Worm (Caenorhabditis elegans): ENCODE measurements around the gene edg-1.

Gene edg-1

DNA sequence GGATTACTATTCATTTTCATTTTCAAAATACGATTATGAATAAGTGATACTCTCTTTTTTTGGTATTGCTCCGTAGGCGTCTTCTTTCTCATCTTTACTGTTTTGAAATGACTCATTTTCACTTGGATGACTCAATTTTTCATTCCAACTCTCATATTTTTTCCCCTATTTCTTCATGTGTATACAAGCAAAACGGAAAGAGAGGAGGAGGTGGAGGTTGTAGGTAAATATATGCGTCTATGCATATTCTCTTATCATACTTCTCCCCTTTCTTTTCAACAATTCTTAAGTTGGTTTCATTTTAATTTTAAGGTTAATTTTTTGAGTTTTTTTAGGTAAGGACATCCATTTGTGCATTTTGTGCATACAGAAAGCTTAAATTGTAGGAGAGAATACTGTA is 34.5 kb upstream of the edg-1 start:
- peak; percentile 66 for TF ChIP-seq fos-1 (tag; optimal IDR thresholded peaks at IDR 0.05)
- TF ChIP-seq nhr-12 (tag; optimal IDR thresholded peaks at IDR 0.05), result no peak
- TF ChIP-seq nhr-23 (tag; optimal IDR thresholded peaks at IDR 0.05), result no peak
- TF ChIP-seq C34F6.9 (tag; optimal IDR thresholded peaks at IDR 0.05), result no peak

DNA sequence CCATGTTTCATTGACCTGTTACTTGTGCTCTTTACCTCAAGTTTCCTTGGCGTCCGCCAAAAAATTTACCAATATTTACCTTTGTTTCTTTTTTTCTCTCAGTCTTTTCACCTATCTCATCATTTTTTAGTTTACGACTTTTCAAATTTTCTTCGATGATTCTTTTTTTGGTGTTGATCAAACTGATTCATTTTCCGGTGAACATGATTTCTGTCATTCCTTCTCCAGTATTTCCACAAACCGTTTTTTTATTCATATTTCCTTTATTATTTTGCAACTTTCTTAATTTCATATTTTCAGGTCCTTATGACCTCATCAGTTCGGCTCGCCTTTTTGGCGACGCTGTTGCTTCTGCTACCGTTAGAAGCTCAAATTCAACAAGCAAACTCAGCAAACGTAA is 33.1 kb upstream of the edg-1 start, which contains the start of gene F54D1.6:
Gene F54D1.6, plus strand, starts transcription at position 301 of the 400 bp plus-strand sequence.
- TF ChIP-seq nhr-6 (tag; optimal IDR thresholded peaks at IDR 0.05), result no peak
- TF ChIP-seq fos-1 (tag; optimal IDR thresholded peaks at IDR 0.05), result no peak
- no peak for TF ChIP-seq egl-27 (tag; optimal IDR thresholded peaks at IDR 0.05)
- TF ChIP-seq sma-9 (GFP tag; optimal IDR thresholded peaks at IDR 0.05), result no peak
- TF ChIP-seq sma-9 (tag; optimal IDR thresholded peaks at IDR 0.05), result no peak

- TF ChIP-seq gmeb-1 (tag; optimal IDR thresholded peaks at IDR 0.05) (peak; percentile 45), crh-2 (tag; optimal IDR thresholded peaks at IDR 0.05) (peak; percentile 58), skn-1 (tag; optimal IDR thresholded peaks at IDR 0.05) (peak; percentile 23), ztf-11 (tag; optimal IDR thresholded peaks at IDR 0.05) (no peak), egl-27 (tag; optimal IDR thresholded peaks at IDR 0.05) (no peak), fos-1 (tag; optimal IDR thresholded peaks at IDR 0.05) (peak; percentile 98), sma-9 (GFP tag; optimal IDR thresholded peaks at IDR 0.05) (peak; percentile 20), sma-9 (tag; optimal IDR thresholded peaks at IDR 0.05) (no peak)
Measured at ce11 chrIV:11288965-11289364, 31.6 kb upstream of the edg-1 start.

ce11 chrIV:11296787-11297186 is 23.8 kb upstream of the edg-1 start, which contains the start of gene mttu-1:
Gene mttu-1 (minus strand): TSS chrIV:11296887.
- no peak for TF ChIP-seq nhr-129 (tag; optimal IDR thresholded peaks at IDR 0.05)
- TF ChIP-seq nhr-12 (tag; optimal IDR thresholded peaks at IDR 0.05), result no peak
- TF ChIP-seq sma-9 (GFP tag; optimal IDR thresholded peaks at IDR 0.05), result no peak
- TF ChIP-seq sma-9 (tag; optimal IDR thresholded peaks at IDR 0.05), result no peak
- no peak for TF ChIP-seq nhr-77 (tag; optimal IDR thresholded peaks at IDR 0.05)
- TF ChIP-seq unc-62 (GFP tag; optimal IDR thresholded peaks at IDR 0.05), result no peak
- no peak for TF ChIP-seq nhr-6 (tag; optimal IDR thresholded peaks at IDR 0.05)

DNA sequence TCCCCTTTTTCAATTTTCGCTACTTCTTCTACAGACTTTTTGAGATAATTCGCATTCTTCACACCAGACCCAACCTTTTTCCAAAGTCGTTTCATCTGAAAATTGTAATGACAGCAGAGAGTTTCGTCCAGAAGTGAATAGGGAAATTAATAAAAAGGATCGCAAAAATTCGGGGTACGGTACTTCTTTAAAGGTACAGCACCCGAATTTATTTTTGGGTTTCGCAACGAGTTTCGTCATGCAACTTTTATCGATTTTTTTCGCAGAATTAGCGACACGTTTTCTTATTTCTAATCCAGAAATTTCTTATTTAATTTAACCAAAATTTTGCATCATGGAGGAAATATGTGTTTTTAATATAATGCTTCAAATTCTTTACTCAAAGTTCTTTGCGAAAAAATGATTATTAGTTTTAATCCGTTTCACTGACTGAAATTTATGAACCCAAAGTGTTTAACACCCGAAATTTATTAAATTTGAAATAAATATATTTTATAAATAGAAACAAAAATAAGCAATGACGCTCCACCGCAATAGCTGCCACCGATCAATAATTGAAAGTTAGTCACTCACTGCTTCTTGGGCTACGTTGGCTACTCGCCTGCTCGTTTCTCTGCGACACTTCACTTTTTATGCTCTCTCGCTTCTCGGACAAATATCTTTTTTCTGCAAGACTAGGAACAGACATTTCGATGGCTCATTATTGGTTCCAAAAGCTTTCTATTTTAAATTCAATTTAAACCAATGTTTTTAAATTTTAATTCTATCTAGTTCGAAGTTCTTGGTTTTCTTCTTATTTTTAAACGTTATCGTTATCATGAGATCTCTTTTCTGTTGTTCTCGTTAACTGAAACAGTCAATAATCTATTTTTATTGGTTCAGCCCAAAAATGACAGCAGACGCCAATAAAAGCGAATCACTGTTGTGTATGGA is 22.2 kb upstream of the edg-1 start, which contains the start of the genes B0035.15 and dnj-1:
Gene B0035.15, minus strand, starts transcription at position 99 of the 933 bp plus-strand sequence.
Gene dnj-1, plus strand, starts transcription at position 883 of the 933 bp plus-strand sequence.
- TF ChIP-seq zag-1 (tag; optimal IDR thresholded peaks at IDR 0.05) (no peak), nhr-12 (tag; optimal IDR thresholded peaks at IDR 0.05) (no peak), nhr-129 (tag; optimal IDR thresholded peaks at IDR 0.05) (peak; percentile 8), elt-1 (tag; optimal IDR thresholded peaks at IDR 0.05) (no peak), nhr-25 (tag; optimal IDR thresholded peaks at IDR 0.05) (no peak), ceh-82 (tag; optimal IDR thresholded peaks at IDR 0.05) (no peak), fos-1 (tag; optimal IDR thresholded peaks at IDR 0.05) (peak; percentile 67), peb-1 (tag; optimal IDR thresholded peaks at IDR 0.05) (no peak), nhr-6 (tag; optimal IDR thresholded peaks at IDR 0.05) (no peak), gmeb-1 (tag; optimal IDR thresholded peaks at IDR 0.05) (peak; percentile 36), ama-1 (optimal IDR thresholded peaks at IDR 0.05) (no peak), F13H6.1 (tag; optimal IDR thresholded peaks at IDR 0.05) (peak; percentile 19), R02D3.7 (tag; optimal IDR thresholded peaks at IDR 0.05) (no peak), sma-9 (GFP tag; optimal IDR thresholded peaks at IDR 0.05) (no peak), sma-9 (tag; optimal IDR thresholded peaks at IDR 0.05) (no peak), blmp-1 (tag; optimal IDR thresholded peaks at IDR 0.05; ENCODE audit: insufficient read depth) (peak; percentile 51), lsy-2 (tag; optimal IDR thresholded peaks at IDR 0.05) (peak in 1 of 2 experiments; percentile 52), unc-55 (GFP tag; optimal IDR thresholded peaks at IDR 0.05) (peak; percentile 80), crh-2 (tag; optimal IDR thresholded peaks at IDR 0.05) (peak; percentile 43), ztf-11 (tag; optimal IDR thresholded peaks at IDR 0.05) (no peak), unc-62 (GFP tag; optimal IDR thresholded peaks at IDR 0.05) (no peak), ztf-4 (tag; optimal IDR thresholded peaks at IDR 0.05) (no peak), lin-11 (tag; optimal IDR thresholded peaks at IDR 0.05) (no peak), C34F6.9 (tag; optimal IDR thresholded peaks at IDR 0.05) (peak; percentile 78)

DNA sequence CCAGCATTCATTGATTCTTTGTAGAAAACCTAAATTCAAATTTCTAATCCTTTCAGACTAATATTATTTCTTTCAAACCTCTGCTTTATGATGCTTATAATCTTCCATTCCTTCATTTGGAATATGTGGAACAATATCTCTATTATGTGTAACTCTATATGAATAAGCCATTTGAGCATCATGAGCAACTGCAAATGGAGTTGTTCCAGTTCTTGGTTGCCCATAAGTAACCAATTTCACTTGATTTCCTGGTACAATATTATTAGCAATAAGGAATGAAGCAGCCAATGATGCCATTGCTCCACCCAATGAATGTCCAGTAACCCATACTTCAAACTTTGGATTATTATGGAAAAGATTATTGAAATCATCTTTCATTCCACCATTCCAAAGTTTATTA is 15.6 kb upstream of the edg-1 start:
- TF ChIP-seq mbf-1 (tag; optimal IDR thresholded peaks at IDR 0.05) (no peak), nhr-77 (tag; optimal IDR thresholded peaks at IDR 0.05) (no peak), dmd-4 (tag; optimal IDR thresholded peaks at IDR 0.05) (no peak), nhr-25 (tag; optimal IDR thresholded peaks at IDR 0.05) (no peak), aly-2 (tag; optimal IDR thresholded peaks at IDR 0.05) (no peak), peb-1 (tag; optimal IDR thresholded peaks at IDR 0.05) (no peak), nhr-11 (tag; optimal IDR thresholded peaks at IDR 0.05) (no peak), sma-3 (GFP tag; optimal IDR thresholded peaks at IDR 0.05) (no peak), nhr-10 (tag; optimal IDR thresholded peaks at IDR 0.05) (no peak), lin-11 (tag; optimal IDR thresholded peaks at IDR 0.05) (no peak), lin-39 (tag; optimal IDR thresholded peaks at IDR 0.05) (no peak), ceh-82 (tag; optimal IDR thresholded peaks at IDR 0.05) (no peak), ZK546.5 (tag; optimal IDR thresholded peaks at IDR 0.05) (no peak), lin-13 (GFP tag; optimal IDR thresholded peaks at IDR 0.05) (no peak), unc-62 (GFP tag; optimal IDR thresholded peaks at IDR 0.05) (no peak), C34F6.9 (tag; optimal IDR thresholded peaks at IDR 0.05) (no peak), lsy-2 (tag; optimal IDR thresholded peaks at IDR 0.05) (no peak), nhr-12 (tag; optimal IDR thresholded peaks at IDR 0.05) (no peak), ama-1 (optimal IDR thresholded peaks at IDR 0.05) (no peak)

Measured in whole organism, L2 larva.